Fruit fly (Drosophila melanogaster) whole organism, wandering third instar larva: Measurements from ENCODE around the gene CG4511.

Source experiments
- CG32264 ChIP-seq: fragments of 200-800 bp; sonication (Bioruptor generic); optimal IDR thresholded peaks from 2 replicates; lab custom pipeline; 2016; ENCODE audit warnings: missing biosample characterization, missing genetic modification characterization
- Dfd ChIP-seq: fragments of >200 bp; optimal IDR thresholded peaks from 2 replicates; lab custom pipeline; 2017; ENCODE audit warnings: missing biosample characterization, missing genetic modification characterization
- HLH106 ChIP-seq: fragments of 200-800 bp; optimal IDR thresholded peaks from 3 replicates; lab custom pipeline; 2019; ENCODE audit warnings: missing biosample characterization, mild to moderate bottlenecking, missing genetic modification characterization, moderate library complexity
- Vsx2 ChIP-seq: fragments of 200-300, 225-300 bp; sonication (Bioruptor generic); optimal IDR thresholded peaks from 2 replicates; lab custom pipeline; 2018; ENCODE audit warnings: missing biosample characterization, missing genetic modification characterization; ENCODE audit not compliant: partially characterized antibody
- brk ChIP-seq: fragments of 200-800 bp; sonication (Bioruptor generic); optimal IDR thresholded peaks from 2 replicates; lab custom pipeline; 2016; ENCODE audit warnings: missing biosample characterization, mild to moderate bottlenecking, missing genetic modification characterization
- dmrt93B ChIP-seq: fragments of 200-800 bp; sonication (Bioruptor generic); optimal IDR thresholded peaks from 2 replicates; lab custom pipeline; 2018; ENCODE audit warnings: missing biosample characterization, mild to moderate bottlenecking, missing genetic modification characterization
- foxo ChIP-seq, 2 experiments: fragments of 200-800 bp; sonication (Bioruptor generic); optimal IDR thresholded peaks; 2 replicates in 1 of 2; 3 replicates in 1 of 2; lab custom pipeline; 2016 to 2017; ENCODE audit warnings: missing biosample characterization in 2 of 2, missing genetic modification characterization in 2 of 2
- fru ChIP-seq: fragments of 200-800 bp; sonication (Bioruptor generic); optimal IDR thresholded peaks from 3 replicates; lab custom pipeline; 2016; ENCODE audit warnings: missing biosample characterization, mild to moderate bottlenecking, missing genetic modification characterization
- jim ChIP-seq: fragments of 175-275, 200-325 bp; sonication (Bioruptor generic); optimal IDR thresholded peaks from 2 replicates; lab custom pipeline; 2016; ENCODE audit warnings: missing biosample characterization, mild to moderate bottlenecking, missing genetic modification characterization

DNA sequence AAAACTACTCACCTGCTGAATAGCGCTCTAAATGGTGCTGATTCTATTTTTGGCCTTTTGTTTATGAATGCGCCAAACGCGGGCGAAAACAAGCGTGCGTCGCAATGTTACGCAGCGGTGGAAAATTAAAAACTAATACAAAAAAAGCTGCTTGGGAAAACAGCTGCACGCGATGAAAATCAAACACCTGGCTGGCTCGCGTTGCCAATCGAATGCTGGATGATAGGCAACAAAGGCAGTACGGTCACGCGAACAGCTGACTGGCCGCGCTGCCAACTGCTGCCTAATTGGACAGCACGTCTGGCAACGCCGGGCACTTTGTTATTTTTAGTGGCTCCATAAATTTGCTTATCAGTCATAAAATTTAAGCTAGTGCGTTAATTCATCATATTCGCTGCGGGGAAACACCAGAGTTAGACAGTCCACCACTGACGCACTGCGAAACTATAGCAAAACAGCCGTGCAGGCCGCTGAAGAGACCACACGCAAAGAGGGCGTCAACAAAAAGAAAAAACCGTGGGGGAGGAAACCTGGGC is 14.2 kb downstream of the CG4511 start, which contains the start of the genes SelR and Tsp86D:
- TF ChIP-seq CG32264 (GFP tag; lab: Kevin White, UChicago) (no peak), fru (GFP tag; lab: Kevin White, UChicago) (no peak), jim (no peak), foxo (GFP tag; optimal IDR thresholded peaks at IDR 0.05; lab: Kevin White, UChicago) (no peak), brk (GFP tag; lab: Kevin White, UChicago) (no peak), Vsx2 (no peak), HLH106 (tag; lab: Kevin White, UChicago) (no peak), Dfd (GFP tag; lab: Kevin White, UChicago) (no peak), dmrt93B (GFP tag; lab: Kevin White, UChicago) (no peak)
